Worm (Caenorhabditis elegans) whole organism, mixed stage, embryonic: ENCODE data around the gene Y32G9A.5.

Source experiments
- flh-1 ChIP-seq: fragments of 200-800 bp; sonication (Bioruptor generic); optimal IDR thresholded peaks from 2 replicates; lab custom pipeline; 2018; ENCODE audit warnings: mild to moderate bottlenecking, missing genetic modification characterization, moderate library complexity, missing compliant biosample characterization
- lin-13 ChIP-seq: fragments of 150-350 bp; optimal IDR thresholded peaks from 2 replicates; lab custom pipeline; 2014; ENCODE audit warnings: missing biosample characterization, missing genetic modification characterization
- ztf-11 ChIP-seq: fragments of 150-350 bp; optimal IDR thresholded peaks from 2 replicates; lab custom pipeline; 2014; ENCODE audit warnings: missing biosample characterization, missing genetic modification characterization

DNA sequence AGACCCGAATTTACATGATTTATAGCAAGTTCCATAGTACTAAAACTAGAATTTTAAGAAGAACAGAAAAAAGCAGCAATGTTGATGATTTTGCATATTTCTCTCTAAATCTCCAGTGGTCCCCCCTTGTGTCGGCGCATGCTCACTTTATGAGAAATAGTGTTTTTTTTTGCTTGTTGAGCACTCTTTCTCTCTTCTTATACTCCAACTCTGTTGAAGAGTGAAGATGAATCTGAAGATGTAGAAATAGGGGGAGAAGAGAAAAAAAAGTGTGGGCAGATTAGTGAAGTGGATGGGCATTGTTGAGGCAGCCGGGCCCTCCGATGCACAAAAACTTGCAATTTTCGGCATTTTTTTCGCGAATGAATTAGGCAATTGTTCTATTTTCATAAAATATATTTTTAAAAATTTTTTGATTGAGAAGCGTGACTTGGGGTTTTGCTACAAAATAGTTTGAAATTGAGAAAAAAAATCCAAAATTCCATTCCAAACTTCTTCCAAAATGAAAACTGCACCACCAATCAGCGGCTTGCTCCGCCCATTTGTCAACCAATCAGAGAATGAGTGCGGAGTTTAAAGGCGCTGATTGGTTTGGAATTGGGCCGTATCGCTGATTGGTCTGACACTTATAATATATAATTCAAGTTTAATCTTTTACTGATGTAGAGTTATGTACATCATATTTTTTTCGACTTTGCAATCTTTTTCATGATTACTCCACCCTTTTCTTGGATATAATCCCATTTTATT, 33.2 kb downstream of the Y32G9A.5 start:
- no peak for TF ChIP-seq flh-1 (GFP tag; lab: Kevin White, UChicago)
- TF ChIP-seq ztf-11, result no peak
- no peak for TF ChIP-seq lin-13 (tag; lab: Kevin White, UChicago)
